Worm (Caenorhabditis elegans) whole organism, mixed stage, embryonic: ENCODE data around the gene srm-2.
A peak's percentile ranks its signal among the peaks of the same experiment; 100 is the strongest.

Source experiments
- M03D4.4 ChIP-seq: sonication (generic microtip); optimal IDR thresholded peaks from 2 replicates; lab custom pipeline; 2017; ENCODE audit warnings: mild to moderate bottlenecking, missing genetic modification characterization, missing compliant biosample characterization
- bed-3 ChIP-seq: fragments of 200-800 bp; sonication (Bioruptor generic); optimal IDR thresholded peaks from 3 replicates; lab custom pipeline; 2018; ENCODE audit warnings: mild to moderate bottlenecking, missing genetic modification characterization, moderate library complexity, missing compliant biosample characterization
- blmp-1 ChIP-seq: fragments of 150-350 bp; optimal IDR thresholded peaks from 2 replicates; lab custom pipeline; 2014; ENCODE audit warnings: missing biosample characterization, missing genetic modification characterization
- ceh-39 ChIP-seq: fragments of 150-350 bp; optimal IDR thresholded peaks from 2 replicates; lab custom pipeline; 2014; ENCODE audit warnings: missing biosample characterization, missing genetic modification characterization
- ceh-43 ChIP-seq: fragments of 200-800 bp; sonication (Bioruptor generic); optimal IDR thresholded peaks from 2 replicates; lab custom pipeline; 2018; ENCODE audit warnings: mild to moderate bottlenecking, missing genetic modification characterization, moderate library complexity, missing compliant biosample characterization
- ceh-83 ChIP-seq: fragments of 200-800 bp; sonication (Bioruptor generic); optimal IDR thresholded peaks from 2 replicates; lab custom pipeline; 2018; ENCODE audit warnings: mild to moderate bottlenecking, missing genetic modification characterization, missing compliant biosample characterization
- cnd-1 ChIP-seq: fragments of 200-800 bp; sonication (Bioruptor generic); optimal IDR thresholded peaks from 2 replicates; lab custom pipeline; 2018; ENCODE audit warnings: mild to moderate bottlenecking, missing genetic modification characterization, missing compliant biosample characterization
- drap-1 ChIP-seq: fragments of 200-800 bp; sonication (Bioruptor generic); optimal IDR thresholded peaks from 3 replicates; lab custom pipeline; 2018; ENCODE audit warnings: mild to moderate bottlenecking, missing genetic modification characterization, missing compliant biosample characterization
- elt-1 ChIP-seq: sonication (generic microtip); optimal IDR thresholded peaks from 2 replicates; lab custom pipeline; 2017; ENCODE audit warnings: missing genetic modification characterization, mild to moderate bottlenecking, missing compliant biosample characterization, antibody characterized with exemption, moderate library complexity, borderline replicate concordance; ENCODE audit not compliant: insufficient read depth
- elt-3 ChIP-seq: fragments of 150-350 bp; optimal IDR thresholded peaks from 2 replicates; lab custom pipeline; 2014; ENCODE audit warnings: missing biosample characterization, missing genetic modification characterization
- flh-1 ChIP-seq: fragments of 200-800 bp; sonication (Bioruptor generic); optimal IDR thresholded peaks from 2 replicates; lab custom pipeline; 2018; ENCODE audit warnings: mild to moderate bottlenecking, missing genetic modification characterization, moderate library complexity, missing compliant biosample characterization
- hlh-1 ChIP-seq: fragments of 150-350 bp; optimal IDR thresholded peaks from 2 replicates; lab custom pipeline; 2014; ENCODE audit warnings: missing biosample characterization, missing genetic modification reagents, missing genetic modification characterization
- lin-13 ChIP-seq: fragments of 150-350 bp; optimal IDR thresholded peaks from 2 replicates; lab custom pipeline; 2014; ENCODE audit warnings: missing biosample characterization, missing genetic modification characterization
- lin-32 ChIP-seq: fragments of 200-800 bp; sonication (Bioruptor generic); optimal IDR thresholded peaks from 2 replicates; lab custom pipeline; 2018; ENCODE audit warnings: mild to moderate bottlenecking, missing genetic modification characterization, missing compliant biosample characterization
- mab-5 ChIP-seq: fragments of 150-350 bp; optimal IDR thresholded peaks from 2 replicates; lab custom pipeline; 2014; ENCODE audit warnings: missing biosample characterization, missing genetic modification characterization
- mep-1 ChIP-seq: fragments of 150-350 bp; optimal IDR thresholded peaks from 2 replicates; lab custom pipeline; 2017; ENCODE audit warnings: missing biosample characterization, missing genetic modification reagents, missing genetic modification characterization, inconsistent platforms
- mls-2 ChIP-seq: sonication (generic microtip); optimal IDR thresholded peaks from 2 replicates; lab custom pipeline; 2016; ENCODE audit warnings: mild to moderate bottlenecking, missing genetic modification characterization, moderate library complexity, missing compliant biosample characterization
- nhr-12 ChIP-seq: fragments of 150-350 bp; optimal IDR thresholded peaks from 2 replicates; lab custom pipeline; 2014; ENCODE audit warnings: missing biosample characterization, missing genetic modification characterization
- nhr-2 ChIP-seq: fragments of 150-350 bp; optimal IDR thresholded peaks from 2 replicates; lab custom pipeline; 2014; ENCODE audit warnings: missing biosample characterization, missing genetic modification characterization
- nhr-237 ChIP-seq: fragments of 150-350 bp; optimal IDR thresholded peaks from 2 replicates; lab custom pipeline; 2014; ENCODE audit warnings: missing biosample characterization, missing genetic modification characterization
- nhr-28 ChIP-seq: fragments of 150-350 bp; optimal IDR thresholded peaks from 2 replicates; lab custom pipeline; 2014; ENCODE audit warnings: missing biosample characterization, missing genetic modification characterization
- nhr-76 ChIP-seq: sonication (generic microtip); optimal IDR thresholded peaks from 2 replicates; lab custom pipeline; 2017; ENCODE audit warnings: missing biosample characterization, missing genetic modification characterization
- pha-4 ChIP-seq: fragments of 150-350 bp; optimal IDR thresholded peaks from 2 replicates; lab custom pipeline; 2018; ENCODE audit warnings: missing biosample characterization, missing genetic modification reagents, missing genetic modification characterization
- sem-2 ChIP-seq: fragments of 200-800 bp; sonication (Bioruptor generic); optimal IDR thresholded peaks from 2 replicates; lab custom pipeline; 2018; ENCODE audit warnings: mild to moderate bottlenecking, missing genetic modification characterization, missing compliant biosample characterization
- snpc-4 ChIP-seq: fragments of 150-350 bp; optimal IDR thresholded peaks from 2 replicates; lab custom pipeline; 2014; ENCODE audit warnings: missing biosample characterization, missing genetic modification characterization
- sptf-1 ChIP-seq: sonication (generic microtip); optimal IDR thresholded peaks from 2 replicates; lab custom pipeline; 2017; ENCODE audit warnings: mild to moderate bottlenecking, missing genetic modification characterization, moderate library complexity, missing compliant biosample characterization
- tbx-8 ChIP-seq: fragments of 200-800 bp; sonication (Bioruptor generic); optimal IDR thresholded peaks from 2 replicates; lab custom pipeline; 2018; ENCODE audit warnings: mild to moderate bottlenecking, missing genetic modification characterization, moderate library complexity, missing compliant biosample characterization
- unc-120 ChIP-seq: sonication (generic microtip); optimal IDR thresholded peaks from 2 replicates; lab custom pipeline; 2017; ENCODE audit warnings: missing genetic modification characterization, missing compliant biosample characterization; ENCODE audit not compliant: poor library complexity, severe bottlenecking
- unc-39 ChIP-seq: fragments of 150-350 bp; optimal IDR thresholded peaks from 2 replicates; lab custom pipeline; 2014; ENCODE audit warnings: missing biosample characterization, missing genetic modification characterization
- zip-8 ChIP-seq: fragments of 150-350 bp; optimal IDR thresholded peaks from 2 replicates; lab custom pipeline; 2014; ENCODE audit warnings: missing biosample characterization, missing genetic modification characterization

Gene srm-2

DNA sequence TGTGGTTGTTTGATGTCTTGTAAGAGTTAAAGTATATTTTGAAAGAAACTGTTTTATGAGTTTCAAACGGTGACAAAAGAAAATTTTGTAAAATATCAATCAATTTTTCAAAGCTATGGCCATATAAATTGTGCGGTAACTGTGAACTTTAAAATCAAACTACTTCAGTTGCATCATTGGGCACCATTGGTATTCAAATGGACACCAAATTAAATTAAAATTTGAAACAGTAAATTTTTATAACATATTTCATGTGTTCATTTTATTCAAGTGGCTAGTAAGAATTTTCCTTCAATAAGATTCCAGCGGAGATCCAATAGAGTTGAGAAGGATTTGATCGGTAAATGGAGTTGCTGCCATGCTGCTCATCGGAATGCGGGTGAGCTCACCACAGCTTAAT is 22.9 kb downstream of the srm-2 start:
- TF ChIP-seq elt-3 (tag; lab: Kevin White, UChicago) (no peak), lin-32 (GFP tag; lab: Kevin White, UChicago) (no peak), bed-3 (GFP tag; lab: Kevin White, UChicago) (no peak), hlh-1 (tag; lab: Kevin White, UChicago) (no peak), cnd-1 (no peak), nhr-12 (tag; lab: Kevin White, UChicago) (no peak), zip-8 (tag; lab: Kevin White, UChicago) (no peak), mep-1 (tag; lab: Kevin White, UChicago) (no peak)

DNA sequence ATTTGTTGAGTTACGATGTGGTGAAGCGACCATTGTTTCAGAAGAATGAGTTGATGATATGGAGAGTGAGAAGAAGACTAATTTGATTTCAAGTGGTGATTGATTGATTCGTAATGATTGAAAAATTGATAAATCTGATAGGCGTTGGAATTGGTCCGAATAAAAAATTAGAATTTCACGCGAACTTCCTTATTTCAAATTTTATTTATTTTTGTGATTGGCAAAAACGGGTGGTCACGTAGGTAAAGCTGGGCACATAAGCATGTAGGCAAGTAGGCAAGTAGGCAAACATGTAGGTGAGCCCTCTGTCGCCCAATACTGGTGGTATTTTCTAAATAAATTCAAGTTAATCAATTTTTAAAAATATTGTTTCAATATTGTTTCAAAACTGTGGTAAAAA is 24.8 kb downstream of the srm-2 start, which contains the start of gene C09B9.4:
Gene C09B9.4, minus strand, starts transcription at position 101 of the 400 bp plus-strand sequence.
- TF ChIP-seq flh-1 (no peak), elt-1 (tag; lab: Kevin White, UChicago) (no peak), sptf-1 (tag; lab: Kevin White, UChicago) (no peak), unc-120 (tag; lab: Kevin White, UChicago) (no peak), mls-2 (tag; lab: Kevin White, UChicago) (no peak), snpc-4 (tag; lab: Kevin White, UChicago) (no peak), ceh-43 (no peak), mab-5 (tag; lab: Kevin White, UChicago) (no peak), unc-39 (tag; lab: Kevin White, UChicago) (no peak), sem-2 (no peak)

DNA sequence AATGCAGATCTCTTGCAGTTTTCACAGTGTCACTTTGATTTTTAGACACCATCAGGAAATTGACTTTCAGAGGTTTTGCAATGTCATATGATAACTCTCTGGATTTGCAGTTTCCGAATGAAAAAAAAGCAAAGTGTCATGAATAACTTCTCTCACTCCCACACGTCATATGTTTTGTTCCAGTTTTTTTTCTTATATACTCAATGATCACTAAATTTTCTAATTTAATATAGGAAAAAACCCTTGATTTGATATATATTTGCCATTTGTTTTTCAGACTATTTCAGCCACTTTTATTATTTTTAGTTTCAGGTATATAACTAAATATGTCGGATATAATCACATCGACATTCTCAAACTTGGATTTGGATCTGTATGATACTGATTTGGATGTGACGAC is 29.0 kb downstream of the srm-2 start, which contains the start of gene C09B9.1:
Gene C09B9.1, plus strand, starts transcription at position 301 of the 400 bp plus-strand sequence.
- TF ChIP-seq bed-3 (GFP tag; lab: Kevin White, UChicago) (no peak), blmp-1 (no peak), sem-2 (no peak), hlh-1 (tag; lab: Kevin White, UChicago) (no peak), drap-1 (GFP tag; lab: Kevin White, UChicago) (no peak), lin-32 (GFP tag; lab: Kevin White, UChicago) (no peak), nhr-28 (tag; lab: Kevin White, UChicago) (no peak), pha-4 (tag; lab: Kevin White, UChicago) (no peak), ceh-43 (no peak), nhr-237 (no peak), mep-1 (tag; lab: Kevin White, UChicago) (no peak), nhr-76 (tag; lab: Kevin White, UChicago) (no peak), lin-13 (tag; lab: Kevin White, UChicago) (no peak), flh-1 (no peak), cnd-1 (no peak), unc-39 (tag; lab: Kevin White, UChicago) (no peak)

DNA sequence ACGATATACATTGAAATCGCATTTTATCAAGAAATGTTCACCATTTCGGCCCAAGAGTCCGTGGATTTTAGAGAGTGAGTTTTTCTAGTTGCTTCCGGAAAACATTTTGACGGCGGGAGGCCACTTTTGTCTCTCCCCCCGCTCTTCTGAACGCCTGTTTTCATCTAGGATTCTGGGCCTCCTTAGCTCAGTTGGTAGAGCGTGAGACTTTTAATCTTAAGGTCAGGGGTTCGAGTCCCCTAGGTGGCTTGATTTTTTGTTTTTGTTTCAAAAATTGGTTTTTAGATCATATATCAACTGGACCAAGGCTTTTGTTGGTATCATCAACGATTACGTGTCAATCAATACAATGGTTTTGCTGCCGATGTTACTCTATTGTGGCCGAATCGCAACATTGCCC is 30.3 kb downstream of the srm-2 start:
- TF ChIP-seq ceh-83 (peak; percentile 79), flh-1 (no peak)

DNA sequence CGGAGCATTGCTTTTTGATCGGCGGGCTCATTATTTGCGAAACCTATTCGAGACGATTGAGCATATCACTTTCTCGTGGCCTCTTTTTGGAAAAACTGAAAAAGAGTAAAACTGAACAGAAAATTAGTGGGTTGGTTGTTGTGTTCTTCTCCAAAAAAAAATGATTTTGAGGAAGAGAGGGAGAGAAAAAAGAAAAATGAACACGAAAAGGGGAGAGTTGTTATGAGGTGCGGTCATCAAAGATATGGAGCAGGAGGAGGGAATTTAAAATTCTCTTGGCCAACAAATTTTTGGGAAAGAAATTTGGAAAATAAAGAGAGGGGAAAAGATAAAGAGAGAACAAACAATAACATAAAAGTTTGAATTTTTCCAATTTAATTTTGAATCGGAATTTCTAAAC is 36.9 kb downstream of the srm-2 start, which contains the start of gene hot-9:
Gene hot-9, minus strand, starts transcription at position 101 of the 400 bp plus-strand sequence.
- no peak for TF ChIP-seq mep-1 (tag; lab: Kevin White, UChicago)

DNA sequence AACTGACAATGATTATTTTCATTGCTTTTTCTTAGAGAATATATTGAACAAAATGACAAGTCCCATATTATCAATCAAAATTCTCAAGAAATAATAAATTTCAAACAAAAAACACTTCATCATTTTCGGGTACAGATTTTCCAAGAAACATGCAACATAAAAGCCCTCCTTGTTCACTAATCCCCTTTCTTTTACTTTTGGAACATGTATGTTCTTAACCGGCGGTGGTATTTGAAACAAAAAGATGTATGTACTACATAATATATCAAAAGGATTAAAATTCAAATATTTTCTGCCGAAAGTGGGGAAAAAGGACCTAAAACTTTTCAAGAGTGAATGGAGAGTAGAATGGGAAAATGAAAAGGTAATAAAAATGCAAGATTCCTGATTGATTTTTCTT is 45.8 kb downstream of the srm-2 start:
- TF ChIP-seq snpc-4 (tag; lab: Kevin White, UChicago) (no peak), sptf-1 (tag; lab: Kevin White, UChicago) (no peak), pha-4 (tag; lab: Kevin White, UChicago) (no peak), mls-2 (tag; lab: Kevin White, UChicago) (no peak), nhr-2 (no peak), elt-3 (tag; lab: Kevin White, UChicago) (no peak)

DNA sequence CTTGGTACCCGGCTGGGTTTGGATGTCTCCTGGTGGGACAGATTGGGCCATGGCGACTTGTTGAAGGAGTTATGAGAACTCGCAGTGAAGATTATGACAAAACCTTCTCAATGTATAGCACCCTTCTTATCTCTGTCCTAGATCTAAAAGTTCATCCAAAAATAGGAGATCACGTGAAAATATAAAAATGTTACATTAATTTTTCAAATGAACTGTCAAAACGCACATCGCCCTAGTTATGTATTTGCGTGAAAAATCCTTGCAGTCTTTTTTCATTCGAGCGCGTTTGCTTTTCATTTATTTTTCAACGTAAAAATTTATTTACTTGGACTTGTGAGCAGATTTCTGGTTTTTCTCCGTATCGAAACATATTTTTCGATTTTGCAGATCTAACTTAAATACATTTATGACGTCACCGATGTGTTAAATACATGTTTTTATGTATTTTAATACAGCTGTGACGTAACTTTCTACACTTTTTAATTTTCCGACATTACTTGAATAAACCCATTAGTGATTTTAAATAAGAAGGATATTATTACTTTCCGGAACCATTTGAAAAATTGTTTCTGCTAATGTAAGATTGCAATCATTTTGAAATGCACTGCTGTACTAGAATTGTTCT is 47.6 kb downstream of the srm-2 start, which contains the start of gene msp-55:
Gene msp-55, minus strand, starts transcription at position 51 of the 625 bp plus-strand sequence.
- TF ChIP-seq M03D4.4 (tag; lab: Kevin White, UChicago) (no peak), ceh-39 (no peak), mls-2 (tag; lab: Kevin White, UChicago) (no peak), nhr-28 (tag; lab: Kevin White, UChicago) (no peak), nhr-2 (no peak), zip-8 (tag; lab: Kevin White, UChicago) (peak; percentile 97), tbx-8 (no peak)
- TF ChIP-seq, all 35 proteins: peak for 1
